Worm (Caenorhabditis elegans) whole organism, L1 larva: ENCODE results near the gene mmad-1.

ENCODE experiments used
- C04F5.9 ChIP-seq: sonication (generic microtip); optimal IDR thresholded peaks from 2 replicates; lab custom pipeline; 2016; ENCODE audit warnings: missing genetic modification characterization, missing compliant biosample characterization
- C16A3.4 ChIP-seq: fragments of 150-350 bp; optimal IDR thresholded peaks from 2 replicates; lab custom pipeline; 2014; ENCODE audit warnings: missing biosample characterization, missing genetic modification characterization
- aly-2 ChIP-seq: fragments of 150-350 bp; optimal IDR thresholded peaks from 2 replicates; lab custom pipeline; 2014; ENCODE audit warnings: missing biosample characterization, missing genetic modification characterization
- ama-1 ChIP-seq: fragments of 150-350 bp; optimal IDR thresholded peaks from 2 replicates; lab custom pipeline; 2014
- blmp-1 ChIP-seq: fragments of 150-350 bp; optimal IDR thresholded peaks from 2 replicates; lab custom pipeline; 2014; ENCODE audit warnings: missing biosample characterization, missing genetic modification characterization
- ceh-63 ChIP-seq: fragments of 200-800 bp; sonication (Bioruptor generic); optimal IDR thresholded peaks from 2 replicates; lab custom pipeline; 2018; ENCODE audit warnings: mild to moderate bottlenecking, missing genetic modification characterization, missing compliant biosample characterization
- ceh-82 ChIP-seq, 3 experiments: fragments of 150-350 bp in 1 of 3; sonication (generic microtip) in 2 of 3; optimal IDR thresholded peaks; 2 replicates each; lab custom pipeline; 2014 to 2017; ENCODE audit warnings: missing biosample characterization in 3 of 3, missing genetic modification characterization in 3 of 3
- ceh-88 ChIP-seq: fragments of 200-800 bp; sonication (Bioruptor generic); IDR thresholded peaks from 2 replicates; pipeline ENCODE4 v1.3.6; 2022; ENCODE audit warnings: missing genetic modification characterization, missing compliant biosample characterization
- ceh-90 ChIP-seq: sonication (generic microtip); optimal IDR thresholded peaks from 2 replicates; lab custom pipeline; 2016; ENCODE audit warnings: missing genetic modification characterization, missing compliant biosample characterization
- ces-1 ChIP-seq: fragments of 150-350 bp; optimal IDR thresholded peaks from 2 replicates; lab custom pipeline; 2014; ENCODE audit warnings: missing biosample characterization, missing genetic modification reagents, missing genetic modification characterization
- dpl-1 ChIP-seq, 3 experiments: fragments of 150-350 bp in 2 of 3; sonication (generic microtip) in 1 of 3; optimal IDR thresholded peaks; 2 replicates each; lab custom pipeline; 2014 to 2017; ENCODE audit warnings: missing biosample characterization in 3 of 3, missing genetic modification characterization in 3 of 3, missing genetic modification reagents in 3 of 3
- efl-1 ChIP-seq, 4 experiments: fragments of 150-350 bp; optimal IDR thresholded peaks in 3 of 4; peaks in 1 of 4; 1 replicate in 1 of 4; 2 replicates in 3 of 4; lab custom pipeline; 2014; ENCODE audit warnings: missing biosample characterization in 2 of 4, missing genetic modification characterization in 2 of 4, missing genetic modification reagents in 2 of 4
- efl-3 ChIP-seq: fragments of 200-800 bp; sonication (Bioruptor generic); optimal IDR thresholded peaks from 2 replicates; lab custom pipeline; 2018; ENCODE audit warnings: mild to moderate bottlenecking, missing genetic modification characterization, missing compliant biosample characterization
- egl-13 ChIP-seq: sonication (generic microtip); optimal IDR thresholded peaks from 2 replicates; lab custom pipeline; 2016; ENCODE audit warnings: missing genotype, missing genetic modification reagents, missing genetic modification characterization, missing compliant biosample characterization
- egl-27 ChIP-seq, 2 experiments: fragments of 150-350 bp in 1 of 2; sonication (generic microtip); optimal IDR thresholded peaks; 3 replicates each; lab custom pipeline; 2017 to 2018; ENCODE audit warnings: missing biosample characterization in 2 of 2, missing genetic modification characterization in 2 of 2, missing genetic modification reagents in 2 of 2
- elt-2 ChIP-seq: sonication (generic microtip); optimal IDR thresholded peaks from 2 replicates; lab custom pipeline; 2016; ENCODE audit warnings: missing genetic modification characterization, mild to moderate bottlenecking, inconsistent platforms, missing compliant biosample characterization, missing genetic modification reagents
- elt-3 ChIP-seq, 6 experiments: fragments of 150-350 bp in 1 of 6; sonication (generic microtip); optimal IDR thresholded peaks; 2 replicates each; lab custom pipeline; 2017 to 2018; ENCODE audit warnings: missing biosample characterization in 6 of 6, missing genetic modification characterization in 6 of 6, inconsistent platforms in 1 of 6
- ets-5 ChIP-seq: fragments of 200-800 bp; sonication (Bioruptor generic); IDR thresholded peaks from 2 replicates; pipeline ENCODE4 v1.3.6; 2022; ENCODE audit warnings: missing genetic modification characterization, missing compliant biosample characterization
- fkh-8 ChIP-seq: sonication (generic microtip); optimal IDR thresholded peaks from 2 replicates; lab custom pipeline; 2016; ENCODE audit warnings: mild to moderate bottlenecking, missing genetic modification characterization, missing compliant biosample characterization
- grh-1 ChIP-seq: fragments of 200-800 bp; sonication (Bioruptor generic); IDR thresholded peaks from 2 replicates; pipeline ENCODE4 v1.3.6; 2022; ENCODE audit warnings: missing genetic modification reagents, missing genetic modification characterization, missing compliant biosample characterization
- hlh-4 ChIP-seq: sonication (generic microtip); optimal IDR thresholded peaks from 2 replicates; lab custom pipeline; 2016; ENCODE audit warnings: mild to moderate bottlenecking, missing genetic modification characterization, missing compliant biosample characterization
- hpl-2 ChIP-seq: fragments of 150-350 bp; optimal IDR thresholded peaks from 2 replicates; lab custom pipeline; 2014; ENCODE audit warnings: missing biosample characterization, missing genetic modification reagents, missing genetic modification characterization
- irx-1 ChIP-seq: sonication (generic microtip); optimal IDR thresholded peaks from 2 replicates; lab custom pipeline; 2016; ENCODE audit warnings: missing genetic modification characterization, missing compliant biosample characterization
- jun-1 ChIP-seq: fragments of 150-350 bp; optimal IDR thresholded peaks from 2 replicates; lab custom pipeline; 2014; ENCODE audit warnings: missing biosample characterization, missing genetic modification reagents, missing genetic modification characterization
- lin-14 ChIP-seq: fragments of 200-800 bp; sonication (Bioruptor generic); optimal IDR thresholded peaks from 2 replicates; lab custom pipeline; 2018; ENCODE audit warnings: mild to moderate bottlenecking, missing genetic modification characterization, moderate library complexity, missing compliant biosample characterization
- lin-15B ChIP-seq: fragments of 150-350 bp; sonication (generic microtip); optimal IDR thresholded peaks from 3 replicates; lab custom pipeline; 2014; ENCODE audit warnings: missing biosample characterization, missing genetic modification characterization
- lin-39 ChIP-seq: fragments of 150-350 bp; optimal IDR thresholded peaks from 2 replicates; lab custom pipeline; 2014; ENCODE audit warnings: missing biosample characterization, missing genetic modification reagents, missing genetic modification characterization
- lir-3 ChIP-seq: sonication (generic microtip); optimal IDR thresholded peaks from 2 replicates; lab custom pipeline; 2016; ENCODE audit warnings: mild to moderate bottlenecking, missing genetic modification characterization, moderate library complexity, missing compliant biosample characterization; ENCODE audit not compliant: poor library complexity
- mab-9 ChIP-seq: fragments of 200-800 bp; sonication (Bioruptor generic); IDR thresholded peaks from 2 replicates; pipeline ENCODE4 v1.3.6; 2022; ENCODE audit warnings: missing genetic modification reagents, missing genetic modification characterization, missing compliant biosample characterization
- mef-2 ChIP-seq: fragments of 150-350 bp; optimal IDR thresholded peaks from 2 replicates; lab custom pipeline; 2014; ENCODE audit warnings: missing biosample characterization, missing genetic modification characterization
- mep-1 ChIP-seq: fragments of 150-350 bp; optimal IDR thresholded peaks from 2 replicates; lab custom pipeline; 2014; ENCODE audit warnings: missing biosample characterization, missing genetic modification characterization
- nhr-11 ChIP-seq: fragments of 150-350 bp; optimal IDR thresholded peaks from 2 replicates; lab custom pipeline; 2014; ENCODE audit warnings: missing biosample characterization, missing genetic modification characterization
- nhr-19 ChIP-seq: fragments of 200-800 bp; sonication (Bioruptor generic); conservative IDR thresholded peaks from 2 replicates; pipeline ENCODE4 v1.3.6; 2022; ENCODE audit warnings: missing genetic modification characterization, missing compliant biosample characterization
- nhr-20 ChIP-seq: sonication (generic microtip); optimal IDR thresholded peaks from 2 replicates; lab custom pipeline; 2016; ENCODE audit warnings: mild to moderate bottlenecking, missing genetic modification characterization, missing compliant biosample characterization
- nhr-28 ChIP-seq: fragments of 150-350 bp; optimal IDR thresholded peaks from 2 replicates; lab custom pipeline; 2014; ENCODE audit warnings: missing biosample characterization, missing genetic modification characterization
- nhr-47 ChIP-seq: sonication (generic microtip); optimal IDR thresholded peaks from 2 replicates; lab custom pipeline; 2016; ENCODE audit warnings: mild to moderate bottlenecking, missing genetic modification characterization, moderate library complexity, missing compliant biosample characterization
- nhr-71 ChIP-seq: sonication (generic microtip); optimal IDR thresholded peaks from 2 replicates; lab custom pipeline; 2016; ENCODE audit warnings: mild to moderate bottlenecking, missing genetic modification characterization, moderate library complexity, missing compliant biosample characterization
- nhr-76 ChIP-seq: sonication (generic microtip); optimal IDR thresholded peaks from 2 replicates; lab custom pipeline; 2017; ENCODE audit warnings: missing biosample characterization, missing genetic modification characterization
- nhr-77 ChIP-seq: fragments of 150-350 bp; optimal IDR thresholded peaks from 2 replicates; lab custom pipeline; 2014; ENCODE audit warnings: missing biosample characterization, missing genetic modification characterization
- nhr-90 ChIP-seq: sonication (generic microtip); optimal IDR thresholded peaks from 2 replicates; lab custom pipeline; 2016; ENCODE audit warnings: mild to moderate bottlenecking, missing genetic modification characterization, missing compliant biosample characterization; ENCODE audit not compliant: poor library complexity
- pag-3 ChIP-seq: sonication (generic microtip); optimal IDR thresholded peaks from 2 replicates; lab custom pipeline; 2017; ENCODE audit warnings: missing genetic modification characterization, mild to moderate bottlenecking, missing compliant biosample characterization, antibody characterized with exemption, borderline replicate concordance; ENCODE audit not compliant: insufficient read depth
- pqm-1 ChIP-seq: sonication (generic microtip); optimal IDR thresholded peaks from 3 replicates; lab custom pipeline; 2017; ENCODE audit warnings: missing biosample characterization, missing genetic modification characterization
- snpc-4 ChIP-seq: fragments of 150-350 bp; optimal IDR thresholded peaks from 2 replicates; lab custom pipeline; 2014; ENCODE audit warnings: missing biosample characterization, missing genetic modification characterization
- sox-4 ChIP-seq: sonication (generic microtip); optimal IDR thresholded peaks from 2 replicates; lab custom pipeline; 2016; ENCODE audit warnings: missing genetic modification characterization, missing compliant biosample characterization
- sptf-1 ChIP-seq: fragments of 150-350 bp; optimal IDR thresholded peaks from 2 replicates; lab custom pipeline; 2014; ENCODE audit warnings: missing biosample characterization, missing genetic modification characterization
- swsn-7 ChIP-seq: sonication (generic microtip); optimal IDR thresholded peaks from 2 replicates; lab custom pipeline; 2016; ENCODE audit warnings: missing genetic modification characterization, missing compliant biosample characterization
- unc-130 ChIP-seq: fragments of 150-350 bp; optimal IDR thresholded peaks from 2 replicates; lab custom pipeline; 2017; ENCODE audit warnings: missing biosample characterization, missing genetic modification characterization, inconsistent platforms
- vab-15 ChIP-seq: sonication (generic microtip); optimal IDR thresholded peaks from 2 replicates; lab custom pipeline; 2017; ENCODE audit warnings: missing genotype, mild to moderate bottlenecking, missing genetic modification characterization, missing compliant biosample characterization
- xbp-1 ChIP-seq: sonication (generic microtip); optimal IDR thresholded peaks from 2 replicates; lab custom pipeline; 2016; ENCODE audit warnings: missing genetic modification characterization, missing compliant biosample characterization
- zag-1 ChIP-seq: fragments of 150-350 bp; optimal IDR thresholded peaks from 2 replicates; lab custom pipeline; 2014; ENCODE audit warnings: missing biosample characterization, missing genetic modification characterization
- zip-4 ChIP-seq: fragments of 200-800 bp; sonication (Bioruptor generic); optimal IDR thresholded peaks from 2 replicates; lab custom pipeline; 2018; ENCODE audit warnings: mild to moderate bottlenecking, missing genetic modification characterization, moderate library complexity, missing compliant biosample characterization
- ztf-11 ChIP-seq, 2 experiments: sonication (generic microtip); optimal IDR thresholded peaks; 2 replicates each; lab custom pipeline; 2016 to 2017; ENCODE audit warnings: missing genetic modification characterization in 2 of 2, missing biosample characterization in 1 of 2, missing compliant biosample characterization in 1 of 2
- ztf-4 ChIP-seq: fragments of 150-350 bp; optimal IDR thresholded peaks from 2 replicates; lab custom pipeline; 2014; ENCODE audit warnings: missing biosample characterization, missing genetic modification characterization

The mmad-1 gene

DNA sequence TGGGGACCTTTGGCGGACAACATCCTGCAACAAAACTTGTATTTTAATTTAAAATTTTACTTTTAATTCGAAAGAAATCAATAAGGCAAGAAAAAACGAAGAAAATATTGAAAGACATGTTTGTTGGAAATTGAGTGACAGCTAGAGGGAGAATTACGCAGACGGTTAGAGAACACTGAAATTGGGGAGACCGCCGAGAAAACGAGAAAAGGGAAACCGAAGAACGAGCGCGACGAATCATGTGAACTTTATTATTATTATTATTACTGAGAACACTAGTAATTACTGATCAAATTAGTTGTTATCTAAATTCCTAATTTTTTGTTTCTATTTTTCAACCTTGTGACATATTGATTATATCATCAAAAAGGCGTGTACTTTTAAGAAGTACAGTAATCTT is at the start of gene mmad-1:
mmad-1 (minus strand) TSS at position 24 of the 400 bp plus-strand sequence.
- no peak for TF ChIP-seq efl-3
- peak; percentile 71 for TF ChIP-seq nhr-90 (tag; lab: Kevin White, UChicago)
- peak; percentile 93 for TF ChIP-seq lin-14
- TF ChIP-seq blmp-1 (tag; lab: Kevin White, UChicago), result peak; percentile 90
- TF ChIP-seq egl-27 (tag; optimal IDR thresholded peaks at IDR 0.05; lab: Kevin White, UChicago), result no peak
- no peak for TF ChIP-seq aly-2 (tag; lab: Kevin White, UChicago)
- no peak for TF ChIP-seq lin-39
- TF ChIP-seq ama-1 (lab: Kevin White, UChicago), result peak; percentile 54
- no peak for TF ChIP-seq ztf-11 (tag; optimal IDR thresholded peaks at IDR 0.05; lab: Kevin White, UChicago)
- no peak for TF ChIP-seq lir-3 (tag; lab: Kevin White, UChicago)
- TF ChIP-seq mab-9 (GFP tag; lab: Robert Waterston, UW), result no peak
- TF ChIP-seq ces-1 (GFP tag; lab: Kevin White, UChicago), result no peak
- TF ChIP-seq ceh-63 (GFP tag; lab: Kevin White, UChicago), result no peak
- TF ChIP-seq nhr-11, result no peak
- TF ChIP-seq grh-1 (GFP tag; lab: Robert Waterston, UW), result no peak
- no peak for TF ChIP-seq mef-2
- TF ChIP-seq unc-130 (tag; lab: Kevin White, UChicago), result peak; percentile 33
- peak; percentile 63 for TF ChIP-seq nhr-47 (tag; lab: Kevin White, UChicago)
- TF ChIP-seq hpl-2, result no peak
- no peak for TF ChIP-seq hlh-4 (tag; lab: Kevin White, UChicago)
- TF ChIP-seq pag-3 (tag; lab: Kevin White, UChicago), result no peak
- no peak for TF ChIP-seq ceh-88 (GFP tag; lab: Robert Waterston, UW)
- no peak for TF ChIP-seq lin-15B (tag; lab: Kevin White, UChicago)
- TF ChIP-seq ets-5, result no peak
- peak; percentile 60 for TF ChIP-seq swsn-7 (tag; lab: Kevin White, UChicago)
- peak; percentile 24 for TF ChIP-seq elt-2
- TF ChIP-seq dpl-1 (GFP tag; optimal IDR thresholded peaks at IDR 0.05; lab: Kevin White, UChicago), result peak in 1 of 3 experiments; percentile 35
- TF ChIP-seq nhr-77 (tag; lab: Kevin White, UChicago), result no peak
- TF ChIP-seq nhr-71 (tag; lab: Kevin White, UChicago), result peak; percentile 86
- no peak for TF ChIP-seq egl-13 (tag; lab: Kevin White, UChicago)
- no peak for TF ChIP-seq C16A3.4 (tag; lab: Kevin White, UChicago)
- TF ChIP-seq ztf-4 (tag; lab: Kevin White, UChicago), result peak; percentile 31
- no peak for TF ChIP-seq jun-1 (tag; lab: Kevin White, UChicago)
- no peak for TF ChIP-seq nhr-28 (tag; lab: Kevin White, UChicago)
- peak; percentile 40 to 41 for TF ChIP-seq efl-1 (optimal IDR thresholded peaks at IDR 0.05; lab: Kevin White, UChicago)
- TF ChIP-seq efl-1 (GFP tag; optimal IDR thresholded peaks at IDR 0.05 in 1 of 2; lab: Kevin White, UChicago), result peak; percentile 4 to 43
- TF ChIP-seq sptf-1, result no peak
- TF ChIP-seq nhr-76 (tag; lab: Kevin White, UChicago), result no peak
- TF ChIP-seq nhr-20 (tag; lab: Kevin White, UChicago), result peak; percentile 82
- no peak for TF ChIP-seq zip-4 (GFP tag; lab: Kevin White, UChicago)
- TF ChIP-seq snpc-4, result no peak
- no peak for TF ChIP-seq irx-1 (tag; lab: Kevin White, UChicago)
- peak in 2 of 3 experiments; percentile 19 to 51 for TF ChIP-seq ceh-82 (tag; optimal IDR thresholded peaks at IDR 0.05; lab: Kevin White, UChicago)
- TF ChIP-seq nhr-19 (GFP tag; lab: Robert Waterston, UW), result peak; percentile 83
- no peak for TF ChIP-seq zag-1 (tag; lab: Kevin White, UChicago)
- no peak for TF ChIP-seq ceh-90 (tag; lab: Kevin White, UChicago)
- no peak for TF ChIP-seq C04F5.9 (tag; lab: Kevin White, UChicago)
- TF ChIP-seq vab-15 (tag; lab: Kevin White, UChicago), result no peak
- no peak for TF ChIP-seq sox-4
- peak; percentile 73 for TF ChIP-seq mep-1
- TF ChIP-seq elt-3 (tag; optimal IDR thresholded peaks at IDR 0.05; lab: Kevin White, UChicago), result peak in 2 of 6 experiments; percentile 23 to 88
- peak; percentile 25 for TF ChIP-seq xbp-1 (tag; lab: Kevin White, UChicago)
- no peak for TF ChIP-seq pqm-1 (tag; lab: Kevin White, UChicago)
- peak; percentile 73 for TF ChIP-seq fkh-8 (tag; lab: Kevin White, UChicago)
